Fruit fly (Drosophila melanogaster): ENCODE data around the gene Ada2b.

Ada2b gene

dm6 chr3R:8192261-8192917, 47.9 kb downstream of the Ada2b start:
- TF ChIP-seq fkh (GFP tag; optimal IDR thresholded peaks at IDR 0.05) (no peak), CG7368 (GFP tag; optimal IDR thresholded peaks at IDR 0.05) (no peak), Hr39 (GFP tag; optimal IDR thresholded peaks at IDR 0.05) (no peak), fd85E (GFP tag; optimal IDR thresholded peaks at IDR 0.05) (no peak), CG31627 (GFP tag; optimal IDR thresholded peaks at IDR 0.05) (no peak), CG32006 (GFP tag; optimal IDR thresholded peaks at IDR 0.05) (no peak), Blimp-1 (GFP tag; optimal IDR thresholded peaks at IDR 0.05) (no peak), Sox102F (GFP tag; optimal IDR thresholded peaks at IDR 0.05) (no peak), OdsH (GFP tag; optimal IDR thresholded peaks at IDR 0.05) (no peak), salr (GFP tag; optimal IDR thresholded peaks at IDR 0.05) (no peak), CG8319 (GFP tag; optimal IDR thresholded peaks at IDR 0.05) (no peak), CG34406 (GFP tag; optimal IDR thresholded peaks at IDR 0.05) (no peak), acj6 (GFP tag; optimal IDR thresholded peaks at IDR 0.05) (no peak), esn (GFP tag; optimal IDR thresholded peaks at IDR 0.05) (no peak), Eip93F (GFP tag; optimal IDR thresholded peaks at IDR 0.05) (no peak), Eip78C (GFP tag) (no peak)

- TF ChIP-seq fkh (GFP tag; optimal IDR thresholded peaks at IDR 0.05), result peak; percentile 21
- peak; percentile 65; the same call in 2 of the 3 replicates for TF ChIP-seq eg (GFP tag; IDR thresholded peaks at IDR 0.05)
- no peak for TF ChIP-seq dac (GFP tag; optimal IDR thresholded peaks at IDR 0.05)
- peak; percentile 22 for TF ChIP-seq achi (GFP tag; optimal IDR thresholded peaks at IDR 0.05)
Observed at dm6 chr3R:8190866-8191265, 49.4 kb downstream of the Ada2b start.

- TF ChIP-seq CG9139 (GFP tag; optimal IDR thresholded peaks at IDR 0.05) (no peak), CG4318 (GFP tag; optimal IDR thresholded peaks at IDR 0.05) (no peak), CG3032 (tag; optimal IDR thresholded peaks at IDR 0.05) (no peak), CG10669 (GFP tag; optimal IDR thresholded peaks at IDR 0.05) (no peak), Smox (GFP tag; optimal IDR thresholded peaks at IDR 0.05) (no peak), fkh (GFP tag; optimal IDR thresholded peaks at IDR 0.05) (no peak), lz (GFP tag; optimal IDR thresholded peaks at IDR 0.05) (no peak), pdm3 (GFP tag; optimal IDR thresholded peaks at IDR 0.05) (no peak), CG15336 (GFP tag; IDR thresholded peaks at IDR 0.05) (no peak), CG6854 (GFP tag; optimal IDR thresholded peaks at IDR 0.05) (no peak)
Observed at dm6 chr3R:8189473-8189872, 50.8 kb downstream of the Ada2b start.

- peak; percentile 15 for TF ChIP-seq CG1621 (tag; optimal IDR thresholded peaks at IDR 0.05)
- TF ChIP-seq Sox102F (GFP tag; optimal IDR thresholded peaks at IDR 0.05), result no peak
- TF ChIP-seq acj6 (GFP tag; optimal IDR thresholded peaks at IDR 0.05), result no peak
- TF ChIP-seq CG6792 (GFP tag; optimal IDR thresholded peaks at IDR 0.05), result no peak
- TF ChIP-seq OdsH (GFP tag; optimal IDR thresholded peaks at IDR 0.05), result no peak
- TF ChIP-seq esn (GFP tag; optimal IDR thresholded peaks at IDR 0.05), result no peak
- TF ChIP-seq CG15336 (GFP tag; IDR thresholded peaks at IDR 0.05), result no peak
- no peak for TF ChIP-seq CG11902 (GFP tag; optimal IDR thresholded peaks at IDR 0.05)
- no peak for TF ChIP-seq CG34406 (GFP tag; optimal IDR thresholded peaks at IDR 0.05)
- no peak for TF ChIP-seq Gug (GFP tag; IDR thresholded peaks at IDR 0.05)
- no peak for TF ChIP-seq CG10631 (GFP tag; optimal IDR thresholded peaks at IDR 0.05)
- TF ChIP-seq Ets96B (tag; optimal IDR thresholded peaks at IDR 0.05), result no peak
- no peak for TF ChIP-seq dsx (GFP tag; optimal IDR thresholded peaks at IDR 0.05; ENCODE audit: poor library complexity, severe bottlenecking)
- no peak for TF ChIP-seq vri (GFP tag; optimal IDR thresholded peaks at IDR 0.05)
- no peak for TF ChIP-seq CG7368 (GFP tag; optimal IDR thresholded peaks at IDR 0.05)
- peak; percentile 11 for TF ChIP-seq CG10669 (GFP tag; optimal IDR thresholded peaks at IDR 0.05)
- TF ChIP-seq spab (GFP tag; optimal IDR thresholded peaks at IDR 0.05), result no peak
- no peak for TF ChIP-seq CG32006 (GFP tag; optimal IDR thresholded peaks at IDR 0.05)
- TF ChIP-seq Lpt (GFP tag; optimal IDR thresholded peaks at IDR 0.05), result no peak
- TF ChIP-seq Ets21C (GFP tag; optimal IDR thresholded peaks at IDR 0.05), result no peak
- TF ChIP-seq Sox14 (GFP tag; optimal IDR thresholded peaks at IDR 0.05), result no peak
- TF ChIP-seq cyc (GFP tag; optimal IDR thresholded peaks at IDR 0.05), result no peak
- TF ChIP-seq CG31627 (GFP tag; optimal IDR thresholded peaks at IDR 0.05), result no peak
- no peak for TF ChIP-seq Smox (GFP tag; optimal IDR thresholded peaks at IDR 0.05)
- no peak for TF ChIP-seq CG8119 (GFP tag; IDR thresholded peaks at IDR 0.05)
- TF ChIP-seq CG6854 (GFP tag; optimal IDR thresholded peaks at IDR 0.05), result no peak
- no peak for TF ChIP-seq Sox15 (GFP tag; optimal IDR thresholded peaks at IDR 0.05)
- TF ChIP-seq Hr4 (GFP tag; optimal IDR thresholded peaks at IDR 0.05), result no peak
- TF ChIP-seq Blimp-1 (GFP tag; optimal IDR thresholded peaks at IDR 0.05), result no peak
Observed at dm6 chr3R:8187446-8188133, 52.7 kb downstream of the Ada2b start.

Measured in whole organism, prepupa.